Worm (Caenorhabditis elegans) whole organism, late embryonic: ENCODE results near the gene oig-2.

Experiments
- ama-1 ChIP-seq: fragments of 150-350 bp; optimal IDR thresholded peaks from 2 replicates; lab custom pipeline; 2014
- ceh-24 ChIP-seq: sonication (generic microtip); optimal IDR thresholded peaks from 2 replicates; lab custom pipeline; 2016; ENCODE audit warnings: mild to moderate bottlenecking, missing genetic modification characterization, missing compliant biosample characterization
- ceh-45 ChIP-seq: fragments of 200-800 bp; sonication (Bioruptor generic); IDR thresholded peaks from 2 replicates; pipeline ENCODE4 v1.3.6; 2022; ENCODE audit warnings: missing genetic modification reagents, missing genetic modification characterization, missing compliant biosample characterization
- nfya-1 ChIP-seq: sonication (generic microtip); optimal IDR thresholded peaks from 2 replicates; lab custom pipeline; 2017; ENCODE audit warnings: missing genetic modification characterization, mild to moderate bottlenecking, missing compliant biosample characterization, antibody characterized with exemption, moderate library complexity
- nhr-11 ChIP-seq: fragments of 150-350 bp; optimal IDR thresholded peaks from 2 replicates; lab custom pipeline; 2014; ENCODE audit warnings: missing biosample characterization, missing genetic modification characterization
- pag-3 ChIP-seq: sonication (generic microtip); optimal IDR thresholded peaks from 2 replicates; lab custom pipeline; 2016; ENCODE audit warnings: missing compliant biosample characterization, missing genetic modification characterization, borderline replicate concordance
- sdc-2 ChIP-seq: sonication (generic microtip); optimal IDR thresholded peaks from 2 replicates; lab custom pipeline; 2016; ENCODE audit warnings: missing genotype, missing genetic modification characterization, missing compliant biosample characterization
- sox-2 ChIP-seq: fragments of 200-800 bp; sonication (Bioruptor generic); IDR thresholded peaks from 2 replicates; pipeline ENCODE4 v1.3.6; 2022; ENCODE audit warnings: missing genetic modification reagents, missing genetic modification characterization, missing compliant biosample characterization
- syd-9 ChIP-seq: sonication (generic microtip); optimal IDR thresholded peaks from 2 replicates; lab custom pipeline; 2016; ENCODE audit warnings: mild to moderate bottlenecking, missing genetic modification characterization, moderate library complexity, missing compliant biosample characterization
- zip-5 ChIP-seq: sonication (generic microtip); optimal IDR thresholded peaks from 2 replicates; lab custom pipeline; 2016; ENCODE audit warnings: missing genetic modification characterization, missing compliant biosample characterization

DNA sequence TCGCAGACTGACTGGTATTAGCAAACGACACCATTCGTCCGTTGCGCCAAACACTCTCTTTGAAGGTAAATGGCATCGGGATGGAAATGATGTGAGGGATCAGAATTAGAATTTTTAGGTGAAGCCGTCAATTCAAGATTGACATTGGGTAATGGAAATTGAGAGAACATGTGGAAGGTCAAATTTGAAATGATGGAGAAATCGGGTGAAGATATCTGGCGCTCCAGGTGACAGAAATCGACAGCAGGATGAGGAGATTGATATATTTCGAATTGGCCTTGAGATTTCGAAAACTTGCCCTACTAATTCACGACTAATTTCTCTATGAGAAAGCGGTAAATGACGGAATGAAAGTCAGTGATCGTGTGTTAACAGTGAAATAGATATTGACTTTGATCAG is 14.6 kb upstream of the oig-2 start:
- TF ChIP-seq zip-5 (no peak), ceh-45 (no peak), syd-9 (tag; lab: Kevin White, UChicago) (no peak), ama-1 (no peak), pag-3 (no peak), sox-2 (GFP tag; lab: Robert Waterston, UW) (no peak), ceh-24 (tag; lab: Kevin White, UChicago) (no peak), sdc-2 (tag; lab: Kevin White, UChicago) (no peak), nhr-11 (tag; lab: Kevin White, UChicago) (no peak), nfya-1 (tag; lab: Kevin White, UChicago) (no peak)
